Worm (Caenorhabditis elegans) whole organism, mixed stage, embryonic: ENCODE results near the gene ddl-3.
"Not testable (repeated sequence)": the region's sequence is repeated elsewhere in the genome, so short reads cannot be mapped to it uniquely, and the experiment has no call there.

Source experiments
- M03D4.4 ChIP-seq: sonication (generic microtip); optimal IDR thresholded peaks from 2 replicates; lab custom pipeline; 2017; ENCODE audit warnings: mild to moderate bottlenecking, missing genetic modification characterization, missing compliant biosample characterization
- bed-3 ChIP-seq: fragments of 200-800 bp; sonication (Bioruptor generic); optimal IDR thresholded peaks from 3 replicates; lab custom pipeline; 2018; ENCODE audit warnings: mild to moderate bottlenecking, missing genetic modification characterization, moderate library complexity, missing compliant biosample characterization
- blmp-1 ChIP-seq: fragments of 150-350 bp; optimal IDR thresholded peaks from 2 replicates; lab custom pipeline; 2014; ENCODE audit warnings: missing biosample characterization, missing genetic modification characterization
- ceh-39 ChIP-seq: fragments of 150-350 bp; optimal IDR thresholded peaks from 2 replicates; lab custom pipeline; 2014; ENCODE audit warnings: missing biosample characterization, missing genetic modification characterization
- ceh-43 ChIP-seq: fragments of 200-800 bp; sonication (Bioruptor generic); optimal IDR thresholded peaks from 2 replicates; lab custom pipeline; 2018; ENCODE audit warnings: mild to moderate bottlenecking, missing genetic modification characterization, moderate library complexity, missing compliant biosample characterization
- ceh-83 ChIP-seq: fragments of 200-800 bp; sonication (Bioruptor generic); optimal IDR thresholded peaks from 2 replicates; lab custom pipeline; 2018; ENCODE audit warnings: mild to moderate bottlenecking, missing genetic modification characterization, missing compliant biosample characterization
- ces-1 ChIP-seq: fragments of 150-350 bp; optimal IDR thresholded peaks from 2 replicates; lab custom pipeline; 2014; ENCODE audit warnings: missing biosample characterization, missing genetic modification reagents, missing genetic modification characterization
- cnd-1 ChIP-seq: fragments of 200-800 bp; sonication (Bioruptor generic); optimal IDR thresholded peaks from 2 replicates; lab custom pipeline; 2018; ENCODE audit warnings: mild to moderate bottlenecking, missing genetic modification characterization, missing compliant biosample characterization
- drap-1 ChIP-seq: fragments of 200-800 bp; sonication (Bioruptor generic); optimal IDR thresholded peaks from 3 replicates; lab custom pipeline; 2018; ENCODE audit warnings: mild to moderate bottlenecking, missing genetic modification characterization, missing compliant biosample characterization
- elt-1 ChIP-seq: sonication (generic microtip); optimal IDR thresholded peaks from 2 replicates; lab custom pipeline; 2017; ENCODE audit warnings: missing genetic modification characterization, mild to moderate bottlenecking, missing compliant biosample characterization, antibody characterized with exemption, moderate library complexity, borderline replicate concordance; ENCODE audit not compliant: insufficient read depth
- elt-3 ChIP-seq: fragments of 150-350 bp; optimal IDR thresholded peaks from 2 replicates; lab custom pipeline; 2014; ENCODE audit warnings: missing biosample characterization, missing genetic modification characterization
- ham-2 ChIP-seq: fragments of 200-800 bp; sonication (Bioruptor generic); optimal IDR thresholded peaks from 2 replicates; lab custom pipeline; 2018; ENCODE audit warnings: mild to moderate bottlenecking, missing genetic modification characterization, missing compliant biosample characterization
- hlh-1 ChIP-seq: fragments of 150-350 bp; optimal IDR thresholded peaks from 2 replicates; lab custom pipeline; 2014; ENCODE audit warnings: missing biosample characterization, missing genetic modification reagents, missing genetic modification characterization
- lin-13 ChIP-seq: fragments of 150-350 bp; optimal IDR thresholded peaks from 2 replicates; lab custom pipeline; 2014; ENCODE audit warnings: missing biosample characterization, missing genetic modification characterization
- lin-32 ChIP-seq: fragments of 200-800 bp; sonication (Bioruptor generic); optimal IDR thresholded peaks from 2 replicates; lab custom pipeline; 2018; ENCODE audit warnings: mild to moderate bottlenecking, missing genetic modification characterization, missing compliant biosample characterization
- lsy-2 ChIP-seq: fragments of 150-350 bp; optimal IDR thresholded peaks from 2 replicates; lab custom pipeline; 2014; ENCODE audit warnings: missing biosample characterization, missing genetic modification characterization
- mab-5 ChIP-seq: fragments of 150-350 bp; optimal IDR thresholded peaks from 2 replicates; lab custom pipeline; 2014; ENCODE audit warnings: missing biosample characterization, missing genetic modification characterization
- mep-1 ChIP-seq: fragments of 150-350 bp; optimal IDR thresholded peaks from 2 replicates; lab custom pipeline; 2017; ENCODE audit warnings: missing biosample characterization, missing genetic modification reagents, missing genetic modification characterization, inconsistent platforms
- mls-2 ChIP-seq: sonication (generic microtip); optimal IDR thresholded peaks from 2 replicates; lab custom pipeline; 2016; ENCODE audit warnings: mild to moderate bottlenecking, missing genetic modification characterization, moderate library complexity, missing compliant biosample characterization
- nhr-12 ChIP-seq: fragments of 150-350 bp; optimal IDR thresholded peaks from 2 replicates; lab custom pipeline; 2014; ENCODE audit warnings: missing biosample characterization, missing genetic modification characterization
- nhr-2 ChIP-seq: fragments of 150-350 bp; optimal IDR thresholded peaks from 2 replicates; lab custom pipeline; 2014; ENCODE audit warnings: missing biosample characterization, missing genetic modification characterization
- nhr-237 ChIP-seq: fragments of 150-350 bp; optimal IDR thresholded peaks from 2 replicates; lab custom pipeline; 2014; ENCODE audit warnings: missing biosample characterization, missing genetic modification characterization
- nhr-28 ChIP-seq: fragments of 150-350 bp; optimal IDR thresholded peaks from 2 replicates; lab custom pipeline; 2014; ENCODE audit warnings: missing biosample characterization, missing genetic modification characterization
- nhr-76 ChIP-seq: sonication (generic microtip); optimal IDR thresholded peaks from 2 replicates; lab custom pipeline; 2017; ENCODE audit warnings: missing biosample characterization, missing genetic modification characterization
- pha-4 ChIP-seq: fragments of 150-350 bp; optimal IDR thresholded peaks from 2 replicates; lab custom pipeline; 2018; ENCODE audit warnings: missing biosample characterization, missing genetic modification reagents, missing genetic modification characterization
- sem-2 ChIP-seq: fragments of 200-800 bp; sonication (Bioruptor generic); optimal IDR thresholded peaks from 2 replicates; lab custom pipeline; 2018; ENCODE audit warnings: mild to moderate bottlenecking, missing genetic modification characterization, missing compliant biosample characterization
- sptf-1 ChIP-seq: sonication (generic microtip); optimal IDR thresholded peaks from 2 replicates; lab custom pipeline; 2017; ENCODE audit warnings: mild to moderate bottlenecking, missing genetic modification characterization, moderate library complexity, missing compliant biosample characterization
- unc-120 ChIP-seq: sonication (generic microtip); optimal IDR thresholded peaks from 2 replicates; lab custom pipeline; 2017; ENCODE audit warnings: missing genetic modification characterization, missing compliant biosample characterization; ENCODE audit not compliant: poor library complexity, severe bottlenecking
- unc-62 ChIP-seq: fragments of 150-350 bp; optimal IDR thresholded peaks from 2 replicates; lab custom pipeline; 2014; ENCODE audit warnings: missing biosample characterization, missing genetic modification reagents, missing genetic modification characterization
- zip-8 ChIP-seq: fragments of 150-350 bp; optimal IDR thresholded peaks from 2 replicates; lab custom pipeline; 2014; ENCODE audit warnings: missing biosample characterization, missing genetic modification characterization
- ztf-11 ChIP-seq: fragments of 150-350 bp; optimal IDR thresholded peaks from 2 replicates; lab custom pipeline; 2014; ENCODE audit warnings: missing biosample characterization, missing genetic modification characterization

The ddl-3 gene

DNA sequence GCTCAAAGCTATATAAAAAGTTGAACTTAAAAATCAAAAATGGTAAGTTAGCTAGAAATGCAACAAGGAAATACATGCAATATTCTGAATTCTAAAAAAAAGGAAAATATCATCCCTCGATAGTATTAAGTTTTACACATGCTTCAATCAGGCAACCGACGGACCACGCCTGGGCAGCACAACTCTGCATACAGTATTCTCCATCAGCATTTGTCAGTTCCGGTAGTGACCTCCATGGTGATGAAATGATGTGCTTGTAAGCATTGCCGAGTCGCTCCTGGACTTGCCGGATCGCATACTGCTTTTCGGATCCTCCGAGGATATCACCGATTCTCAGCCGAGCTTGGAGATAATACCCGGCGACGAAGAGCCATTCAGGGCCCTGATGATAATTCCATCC, 6.5 kb upstream of the ddl-3 start:
- TF ChIP-seq nhr-76 (no peak), pha-4 (tag; lab: Kevin White, UChicago) (no peak), lin-13 (tag; lab: Kevin White, UChicago) (no peak), ceh-83 (no peak)

DNA sequence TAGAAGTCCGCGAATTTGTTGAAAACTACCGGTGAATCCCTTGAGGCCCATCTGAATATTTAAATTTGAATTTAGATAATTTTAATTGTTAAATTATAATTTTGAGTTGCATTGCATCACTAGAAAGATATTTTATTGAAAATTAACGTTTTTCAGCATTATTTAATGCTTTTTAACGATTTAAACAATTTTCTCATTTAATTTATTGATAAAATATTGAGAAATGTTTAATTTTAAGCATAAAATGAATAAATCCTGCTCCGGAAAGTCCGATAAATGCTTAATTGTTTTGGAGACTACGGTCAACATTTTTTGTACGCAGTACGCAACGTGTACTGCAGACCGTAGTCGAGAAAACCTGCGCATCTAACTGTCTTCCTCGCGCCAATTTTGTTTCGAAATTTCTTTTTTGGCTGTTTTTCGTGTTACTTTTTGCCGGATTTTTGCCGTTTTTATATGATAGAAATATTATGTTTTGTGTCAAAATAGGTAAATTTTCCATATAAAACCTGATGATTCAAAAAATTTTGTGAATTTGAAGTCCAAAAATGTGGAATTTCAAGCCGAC, 5.2 kb upstream of the ddl-3 start, which contains the start of the genes Y54G11A.17, lin-7 and elof-1:
TSS of gene Y54G11A.17 (minus strand) at position 51 of the 568 bp plus-strand sequence.
TSS of gene lin-7 (minus strand) at position 51 of the 568 bp plus-strand sequence.
TSS of gene elof-1 (plus strand) at position 383 of the 568 bp plus-strand sequence.
- peak; percentile 87 for TF ChIP-seq ceh-39 (tag; lab: Kevin White, UChicago)
- no peak for TF ChIP-seq ceh-83
- peak; percentile 87 for TF ChIP-seq lin-13 (tag; lab: Kevin White, UChicago)
- TF ChIP-seq ztf-11 (tag; lab: Kevin White, UChicago) = no peak
- peak; percentile 82 for TF ChIP-seq nhr-237 (tag; lab: Kevin White, UChicago)
- TF ChIP-seq pha-4 (tag; lab: Kevin White, UChicago) = peak; percentile 74
- no peak for TF ChIP-seq elt-3 (tag; lab: Kevin White, UChicago)
- peak; percentile 36 for TF ChIP-seq hlh-1 (tag; lab: Kevin White, UChicago)
- TF ChIP-seq unc-62 (GFP tag; lab: Kevin White, UChicago) = peak; percentile 20
- TF ChIP-seq ces-1 (GFP tag; lab: Kevin White, UChicago) = peak; percentile 90
- peak; percentile 85 for TF ChIP-seq sptf-1 (tag; lab: Kevin White, UChicago)
- peak; percentile 14 for TF ChIP-seq M03D4.4
- TF ChIP-seq mls-2 (tag; lab: Kevin White, UChicago) = peak; percentile 75
- no peak for TF ChIP-seq elt-1 (tag; lab: Kevin White, UChicago)
- peak; percentile 23 for TF ChIP-seq drap-1
- no peak for TF ChIP-seq blmp-1 (tag; lab: Kevin White, UChicago)
- TF ChIP-seq zip-8 (tag; lab: Kevin White, UChicago) = no peak
- TF ChIP-seq nhr-12 (tag; lab: Kevin White, UChicago) = no peak
- no peak for TF ChIP-seq ham-2 (GFP tag; lab: Kevin White, UChicago)
- no peak for TF ChIP-seq sem-2 (GFP tag; lab: Kevin White, UChicago)
- peak; percentile 91 for TF ChIP-seq mep-1 (tag; lab: Kevin White, UChicago)
- TF ChIP-seq lin-32 (GFP tag; lab: Kevin White, UChicago) = no peak
- TF ChIP-seq bed-3 (GFP tag; lab: Kevin White, UChicago) = no peak
- TF ChIP-seq ceh-43 (GFP tag; lab: Kevin White, UChicago) = peak; percentile 28
- TF ChIP-seq cnd-1 (tag; lab: Kevin White, UChicago) = no peak
- peak; percentile 57 for TF ChIP-seq unc-120 (tag; lab: Kevin White, UChicago)
- TF ChIP-seq nhr-2 (tag; lab: Kevin White, UChicago) = peak; percentile 63
- no peak for TF ChIP-seq nhr-28 (tag; lab: Kevin White, UChicago)
- no peak for TF ChIP-seq mab-5 (tag; lab: Kevin White, UChicago)
- peak; percentile 99 for TF ChIP-seq lsy-2 (tag; lab: Kevin White, UChicago)

DNA sequence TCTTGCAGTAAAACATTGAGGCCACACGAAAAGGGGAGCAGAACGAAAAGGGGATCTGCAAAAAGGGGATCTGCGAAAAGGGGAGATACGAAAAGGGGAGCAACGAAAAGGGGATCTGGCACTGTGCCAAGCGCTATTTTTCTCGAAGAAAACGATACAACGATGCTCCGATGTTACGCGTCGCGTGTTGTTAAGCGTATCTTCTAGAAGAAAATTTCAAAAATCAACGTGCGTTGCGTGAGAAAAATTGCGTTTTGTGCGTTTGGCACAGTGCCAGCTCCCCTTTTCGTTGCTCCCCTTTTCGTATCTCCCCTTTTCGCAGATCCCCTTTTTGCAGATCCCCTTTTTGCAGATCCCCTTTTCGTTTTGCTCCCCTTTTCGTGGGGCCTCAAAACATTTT, 2.0 kb upstream of the ddl-3 start, which contains the start of gene Y54G11A.9:
TSS of gene Y54G11A.9 (minus strand) at position 196 of the 400 bp plus-strand sequence.
- TF ChIP-seq bed-3 (GFP tag; lab: Kevin White, UChicago); ceh-39 (tag; lab: Kevin White, UChicago); lin-32 (GFP tag; lab: Kevin White, UChicago): not testable (repeated sequence)

DNA sequence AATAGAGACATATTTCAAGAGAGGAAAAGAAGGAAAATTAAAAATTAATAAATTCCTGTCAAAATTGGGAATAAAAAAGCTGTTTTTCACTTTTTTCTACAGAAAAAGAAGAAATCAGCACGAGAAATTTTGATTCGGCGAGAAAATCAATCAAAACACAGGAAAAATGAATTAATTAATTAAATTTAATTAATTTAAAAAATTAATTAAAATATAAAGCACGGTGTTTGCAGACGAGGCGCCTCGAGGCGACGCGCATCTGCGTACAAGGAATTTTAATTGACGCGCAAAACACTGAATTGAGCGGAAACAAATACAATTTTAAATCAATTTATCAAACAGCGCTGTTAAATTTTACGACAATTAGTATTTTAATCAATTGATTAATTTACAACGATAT, 23.0 kb downstream of the ddl-3 start:
- TF ChIP-seq cnd-1 (tag; lab: Kevin White, UChicago) (no peak), M03D4.4 (no peak), ces-1 (GFP tag; lab: Kevin White, UChicago) (peak; percentile 74), bed-3 (GFP tag; lab: Kevin White, UChicago) (no peak), mab-5 (tag; lab: Kevin White, UChicago) (no peak), ceh-39 (tag; lab: Kevin White, UChicago) (no peak), nhr-28 (tag; lab: Kevin White, UChicago) (no peak)
